Fruit fly (Drosophila melanogaster): Measurements from ENCODE around the gene FER.

- peak; percentile 66 for TF ChIP-seq cwo (GFP tag; optimal IDR thresholded peaks at IDR 0.05)
- TF ChIP-seq Hr39 (optimal IDR thresholded peaks at IDR 0.05), result no peak
- TF ChIP-seq nerfin-2 (GFP tag; IDR thresholded peaks at IDR 0.05; ENCODE audit: partially characterized antibody), result no peak
- TF ChIP-seq ttk (GFP tag; IDR thresholded peaks at IDR 0.05), result peak; percentile 67
Observed at dm6 chr3R:9399951-9400392, 5.6 kb upstream of the FER start, which contains the start of gene CG34117.

Measured in whole organism, embryonic.